Worm (Caenorhabditis elegans) whole organism, mixed stage, embryonic: ENCODE data around the gene T05G5.1.
A peak's percentile ranks its signal among the peaks of the same experiment; 100 is the strongest.

Source experiments
- M03D4.4 ChIP-seq: sonication (generic microtip); optimal IDR thresholded peaks from 2 replicates; lab custom pipeline; 2017; ENCODE audit warnings: mild to moderate bottlenecking, missing genetic modification characterization, missing compliant biosample characterization
- ceh-39 ChIP-seq: fragments of 150-350 bp; optimal IDR thresholded peaks from 2 replicates; lab custom pipeline; 2014; ENCODE audit warnings: missing biosample characterization, missing genetic modification characterization
- ceh-43 ChIP-seq: fragments of 200-800 bp; sonication (Bioruptor generic); optimal IDR thresholded peaks from 2 replicates; lab custom pipeline; 2018; ENCODE audit warnings: mild to moderate bottlenecking, missing genetic modification characterization, moderate library complexity, missing compliant biosample characterization
- ceh-83 ChIP-seq: fragments of 200-800 bp; sonication (Bioruptor generic); optimal IDR thresholded peaks from 2 replicates; lab custom pipeline; 2018; ENCODE audit warnings: mild to moderate bottlenecking, missing genetic modification characterization, missing compliant biosample characterization
- ces-1 ChIP-seq: fragments of 150-350 bp; optimal IDR thresholded peaks from 2 replicates; lab custom pipeline; 2014; ENCODE audit warnings: missing biosample characterization, missing genetic modification reagents, missing genetic modification characterization
- drap-1 ChIP-seq: fragments of 200-800 bp; sonication (Bioruptor generic); optimal IDR thresholded peaks from 3 replicates; lab custom pipeline; 2018; ENCODE audit warnings: mild to moderate bottlenecking, missing genetic modification characterization, missing compliant biosample characterization
- elt-1 ChIP-seq: sonication (generic microtip); optimal IDR thresholded peaks from 2 replicates; lab custom pipeline; 2017; ENCODE audit warnings: missing genetic modification characterization, mild to moderate bottlenecking, missing compliant biosample characterization, antibody characterized with exemption, moderate library complexity, borderline replicate concordance; ENCODE audit not compliant: insufficient read depth
- elt-3 ChIP-seq: fragments of 150-350 bp; optimal IDR thresholded peaks from 2 replicates; lab custom pipeline; 2014; ENCODE audit warnings: missing biosample characterization, missing genetic modification characterization
- flh-1 ChIP-seq: fragments of 200-800 bp; sonication (Bioruptor generic); optimal IDR thresholded peaks from 2 replicates; lab custom pipeline; 2018; ENCODE audit warnings: mild to moderate bottlenecking, missing genetic modification characterization, moderate library complexity, missing compliant biosample characterization
- ham-2 ChIP-seq: fragments of 200-800 bp; sonication (Bioruptor generic); optimal IDR thresholded peaks from 2 replicates; lab custom pipeline; 2018; ENCODE audit warnings: mild to moderate bottlenecking, missing genetic modification characterization, missing compliant biosample characterization
- lin-13 ChIP-seq: fragments of 150-350 bp; optimal IDR thresholded peaks from 2 replicates; lab custom pipeline; 2014; ENCODE audit warnings: missing biosample characterization, missing genetic modification characterization
- lin-32 ChIP-seq: fragments of 200-800 bp; sonication (Bioruptor generic); optimal IDR thresholded peaks from 2 replicates; lab custom pipeline; 2018; ENCODE audit warnings: mild to moderate bottlenecking, missing genetic modification characterization, missing compliant biosample characterization
- lsy-2 ChIP-seq: fragments of 150-350 bp; optimal IDR thresholded peaks from 2 replicates; lab custom pipeline; 2014; ENCODE audit warnings: missing biosample characterization, missing genetic modification characterization
- mab-5 ChIP-seq: fragments of 150-350 bp; optimal IDR thresholded peaks from 2 replicates; lab custom pipeline; 2014; ENCODE audit warnings: missing biosample characterization, missing genetic modification characterization
- mep-1 ChIP-seq: fragments of 150-350 bp; optimal IDR thresholded peaks from 2 replicates; lab custom pipeline; 2017; ENCODE audit warnings: missing biosample characterization, missing genetic modification reagents, missing genetic modification characterization, inconsistent platforms
- mls-2 ChIP-seq: sonication (generic microtip); optimal IDR thresholded peaks from 2 replicates; lab custom pipeline; 2016; ENCODE audit warnings: mild to moderate bottlenecking, missing genetic modification characterization, moderate library complexity, missing compliant biosample characterization
- nhr-2 ChIP-seq: fragments of 150-350 bp; optimal IDR thresholded peaks from 2 replicates; lab custom pipeline; 2014; ENCODE audit warnings: missing biosample characterization, missing genetic modification characterization
- nhr-237 ChIP-seq: fragments of 150-350 bp; optimal IDR thresholded peaks from 2 replicates; lab custom pipeline; 2014; ENCODE audit warnings: missing biosample characterization, missing genetic modification characterization
- nhr-28 ChIP-seq: fragments of 150-350 bp; optimal IDR thresholded peaks from 2 replicates; lab custom pipeline; 2014; ENCODE audit warnings: missing biosample characterization, missing genetic modification characterization
- nhr-76 ChIP-seq: sonication (generic microtip); optimal IDR thresholded peaks from 2 replicates; lab custom pipeline; 2017; ENCODE audit warnings: missing biosample characterization, missing genetic modification characterization
- sem-2 ChIP-seq: fragments of 200-800 bp; sonication (Bioruptor generic); optimal IDR thresholded peaks from 2 replicates; lab custom pipeline; 2018; ENCODE audit warnings: mild to moderate bottlenecking, missing genetic modification characterization, missing compliant biosample characterization
- snpc-4 ChIP-seq: fragments of 150-350 bp; optimal IDR thresholded peaks from 2 replicates; lab custom pipeline; 2014; ENCODE audit warnings: missing biosample characterization, missing genetic modification characterization
- sptf-1 ChIP-seq: sonication (generic microtip); optimal IDR thresholded peaks from 2 replicates; lab custom pipeline; 2017; ENCODE audit warnings: mild to moderate bottlenecking, missing genetic modification characterization, moderate library complexity, missing compliant biosample characterization
- tbx-8 ChIP-seq: fragments of 200-800 bp; sonication (Bioruptor generic); optimal IDR thresholded peaks from 2 replicates; lab custom pipeline; 2018; ENCODE audit warnings: mild to moderate bottlenecking, missing genetic modification characterization, moderate library complexity, missing compliant biosample characterization
- unc-120 ChIP-seq: sonication (generic microtip); optimal IDR thresholded peaks from 2 replicates; lab custom pipeline; 2017; ENCODE audit warnings: missing genetic modification characterization, missing compliant biosample characterization; ENCODE audit not compliant: poor library complexity, severe bottlenecking
- unc-39 ChIP-seq: fragments of 150-350 bp; optimal IDR thresholded peaks from 2 replicates; lab custom pipeline; 2014; ENCODE audit warnings: missing biosample characterization, missing genetic modification characterization
- unc-62 ChIP-seq: fragments of 150-350 bp; optimal IDR thresholded peaks from 2 replicates; lab custom pipeline; 2014; ENCODE audit warnings: missing biosample characterization, missing genetic modification reagents, missing genetic modification characterization
- zip-8 ChIP-seq: fragments of 150-350 bp; optimal IDR thresholded peaks from 2 replicates; lab custom pipeline; 2014; ENCODE audit warnings: missing biosample characterization, missing genetic modification characterization

Gene T05G5.1

DNA sequence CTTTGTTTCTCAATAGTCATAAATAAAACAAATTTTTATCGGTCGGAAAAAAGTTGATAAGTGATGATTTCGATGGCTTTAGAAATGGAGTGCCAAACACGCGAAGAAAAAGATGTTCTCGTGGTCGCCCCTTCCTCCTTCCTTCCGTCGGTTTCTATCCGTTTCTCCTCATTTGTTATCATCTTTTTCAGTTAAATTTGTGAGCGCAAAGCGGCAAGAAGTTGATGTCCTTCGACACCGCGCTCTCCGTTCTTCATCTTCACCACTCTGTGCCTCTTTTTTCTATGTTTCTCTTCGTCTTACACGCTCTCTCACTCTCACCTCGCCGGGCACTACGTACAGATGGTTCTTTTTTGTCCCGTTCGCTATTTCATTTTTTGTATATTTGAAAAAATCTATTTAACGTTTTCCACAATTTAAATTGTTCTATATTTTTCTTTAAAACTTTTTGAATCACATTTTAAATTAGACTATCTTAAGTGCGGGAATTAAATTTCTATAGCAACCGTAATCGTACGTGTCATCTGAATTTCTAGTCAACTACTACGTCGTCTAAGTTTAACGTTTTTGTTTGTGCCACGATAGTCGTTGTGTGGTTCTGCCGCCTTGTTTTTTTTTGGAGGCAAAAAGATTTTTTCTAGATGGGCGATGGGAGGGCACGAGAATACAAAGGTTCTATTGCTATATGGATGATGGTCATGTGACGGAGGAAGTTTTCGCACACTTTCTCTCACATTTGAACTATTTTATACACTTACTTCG is 44.3 kb downstream of the T05G5.1 start:
- TF ChIP-seq lsy-2 (tag; lab: Kevin White, UChicago): no peak
- peak; percentile 4 for TF ChIP-seq unc-62 (GFP tag; lab: Kevin White, UChicago)
- TF ChIP-seq tbx-8 (GFP tag; lab: Kevin White, UChicago): no peak
- no peak for TF ChIP-seq sptf-1 (tag; lab: Kevin White, UChicago)
- TF ChIP-seq M03D4.4: no peak
- no peak for TF ChIP-seq lin-32
- TF ChIP-seq unc-120: no peak
- TF ChIP-seq elt-1: no peak
- TF ChIP-seq ces-1 (GFP tag; lab: Kevin White, UChicago): peak; percentile 22
- no peak for TF ChIP-seq mls-2
- TF ChIP-seq, all 35 proteins: peak for 2

DNA sequence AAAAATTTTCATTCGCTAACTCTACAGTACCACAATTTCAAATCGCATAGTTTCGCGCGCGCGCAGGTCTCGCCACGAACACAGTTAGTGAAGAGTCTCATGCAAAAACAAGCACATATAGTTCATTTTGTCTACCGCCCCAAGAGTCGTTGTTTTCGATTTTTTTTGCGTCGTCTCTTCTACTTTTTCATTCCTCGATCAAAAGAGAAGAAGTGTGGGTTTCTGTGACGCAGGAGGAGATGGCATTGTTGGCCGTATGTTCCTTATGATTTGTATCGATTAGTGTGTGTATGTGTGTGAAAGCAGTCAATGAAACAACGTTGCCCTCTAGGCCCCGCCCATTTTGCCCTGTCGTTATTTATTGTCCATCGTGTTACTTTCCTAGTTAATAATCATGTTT is 45.3 kb downstream of the T05G5.1 start:
- TF ChIP-seq ceh-83: no peak
- no peak for TF ChIP-seq nhr-2 (tag; lab: Kevin White, UChicago)
- no peak for TF ChIP-seq unc-39 (tag; lab: Kevin White, UChicago)
- TF ChIP-seq nhr-28 (tag; lab: Kevin White, UChicago): no peak
- TF ChIP-seq snpc-4: no peak
- TF ChIP-seq sem-2: no peak
- TF ChIP-seq nhr-76: no peak
- no peak for TF ChIP-seq mab-5 (tag; lab: Kevin White, UChicago)
- no peak for TF ChIP-seq drap-1 (GFP tag; lab: Kevin White, UChicago)

DNA sequence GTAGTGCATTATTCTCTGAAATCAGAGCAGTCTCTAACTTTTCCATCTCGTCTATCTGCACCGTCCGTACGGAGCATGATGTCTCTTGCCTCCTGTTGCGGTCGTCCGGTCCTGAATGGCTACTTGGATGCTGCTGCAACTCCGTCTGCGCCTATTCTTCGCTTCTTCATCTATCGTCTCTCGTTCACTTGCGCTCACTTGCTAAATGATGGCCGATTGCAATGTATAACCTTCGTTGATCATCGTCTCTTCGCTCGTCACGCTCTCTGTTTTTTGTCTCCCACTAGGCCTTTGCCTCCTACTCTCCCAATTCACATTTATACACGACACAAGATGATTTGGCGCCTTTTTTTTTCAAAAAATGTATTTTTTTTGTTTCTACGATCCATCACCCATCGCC is 45.8 kb downstream of the T05G5.1 start:
- TF ChIP-seq ham-2 (GFP tag; lab: Kevin White, UChicago) (peak; percentile 67), elt-1 (no peak), unc-120 (peak; percentile 62)

DNA sequence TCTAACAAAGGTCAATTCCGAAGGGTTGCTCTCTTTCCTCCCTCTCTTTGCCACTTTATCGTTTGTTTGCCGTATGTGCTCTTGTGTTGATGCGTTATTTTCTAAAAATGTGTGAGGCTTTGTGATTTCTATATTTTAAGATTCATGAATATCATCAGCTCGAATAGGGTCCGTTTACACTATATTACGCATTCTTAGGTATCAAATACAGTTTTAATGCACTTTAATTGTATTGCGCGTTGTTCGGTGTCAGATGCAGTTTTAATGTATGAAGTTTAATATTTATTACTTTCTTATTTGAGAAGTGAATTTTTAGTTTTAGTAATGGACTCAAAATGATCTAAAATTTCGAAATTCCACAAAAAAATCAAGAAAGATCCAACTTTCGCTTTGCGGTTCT is 46.7 kb downstream of the T05G5.1 start, which contains the start of gene bud-31:
Gene bud-31, minus strand, starts transcription at position 101 of the 400 bp plus-strand sequence.
- TF ChIP-seq nhr-2 (tag; lab: Kevin White, UChicago) (peak; percentile 78), elt-3 (tag; lab: Kevin White, UChicago) (no peak), nhr-237 (no peak), flh-1 (GFP tag; lab: Kevin White, UChicago) (no peak), zip-8 (tag; lab: Kevin White, UChicago) (no peak)

DNA sequence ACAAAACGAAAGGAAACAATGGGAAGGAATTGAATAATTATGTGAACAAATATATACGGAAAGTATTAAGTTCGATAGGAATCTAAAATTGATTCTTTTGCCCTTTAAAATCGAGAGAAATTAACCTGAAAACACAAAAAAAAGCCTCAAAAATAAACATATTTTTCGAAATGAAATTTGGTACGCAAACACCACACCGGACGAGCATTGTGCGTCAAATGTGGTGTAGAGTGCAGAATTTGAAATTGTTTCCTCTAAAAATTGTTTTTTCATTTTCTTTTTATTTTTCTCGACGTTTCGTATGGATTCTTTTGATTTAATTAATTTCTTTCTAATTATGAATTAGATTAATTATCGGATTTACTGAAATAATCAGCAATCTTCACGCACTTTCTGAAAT is 47.8 kb downstream of the T05G5.1 start:
- TF ChIP-seq elt-1: no peak
- peak; percentile 9 for TF ChIP-seq sptf-1 (tag; lab: Kevin White, UChicago)
- peak; percentile 64 for TF ChIP-seq ces-1 (GFP tag; lab: Kevin White, UChicago)
- no peak for TF ChIP-seq nhr-237
- TF ChIP-seq lin-32: no peak
- no peak for TF ChIP-seq nhr-76
- no peak for TF ChIP-seq flh-1 (GFP tag; lab: Kevin White, UChicago)
- peak; percentile 2 for TF ChIP-seq ceh-43 (GFP tag; lab: Kevin White, UChicago)
- peak; percentile 31 for TF ChIP-seq lsy-2 (tag; lab: Kevin White, UChicago)

DNA sequence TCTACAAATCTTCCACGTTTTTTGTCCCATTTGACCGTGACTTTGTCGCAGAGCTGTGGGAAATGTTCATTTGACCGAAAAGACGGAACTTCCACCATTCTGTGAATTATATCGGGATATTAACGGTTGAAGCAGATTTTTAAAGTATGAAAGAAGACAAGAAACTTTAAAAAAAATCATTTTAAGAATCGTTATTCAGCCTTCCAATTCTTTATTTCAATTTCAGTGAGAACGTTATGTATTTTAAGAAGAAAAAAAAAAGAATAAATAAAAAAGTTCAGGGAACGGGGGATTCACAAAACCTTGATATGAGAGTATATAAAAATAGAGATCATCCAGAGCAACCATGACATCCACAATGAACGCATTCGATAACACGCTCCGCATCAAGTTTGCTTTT is 48.7 kb downstream of the T05G5.1 start, which contains the start of gene set-3:
Gene set-3, minus strand, starts transcription at position 101 of the 400 bp plus-strand sequence.
- TF ChIP-seq ham-2 (GFP tag; lab: Kevin White, UChicago) (no peak), lin-13 (tag; lab: Kevin White, UChicago) (no peak), unc-120 (no peak), lin-32 (no peak), mep-1 (tag; lab: Kevin White, UChicago) (no peak), ceh-83 (no peak), ceh-39 (tag; lab: Kevin White, UChicago) (no peak)

DNA sequence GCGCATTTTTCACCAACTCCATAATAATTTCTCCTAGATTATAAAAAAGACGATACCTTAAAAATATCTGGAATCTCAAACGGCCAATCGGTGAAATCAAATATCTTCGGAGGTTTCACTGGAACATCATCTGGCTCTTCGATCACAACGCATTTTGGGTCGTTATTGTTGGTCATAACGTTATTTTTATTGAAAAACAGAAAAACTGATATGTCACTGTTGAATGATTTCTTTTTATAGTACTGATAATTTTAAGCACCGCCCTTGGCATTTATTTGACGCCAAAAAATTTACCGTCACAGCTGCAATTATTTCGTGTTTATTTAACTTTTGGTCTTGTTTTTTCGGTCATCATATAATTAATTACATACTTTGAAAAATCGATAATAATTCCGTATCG is 53.1 kb downstream of the T05G5.1 start, which contains the start of gene best-5:
Gene best-5, minus strand, starts transcription at position 210 of the 400 bp plus-strand sequence.
- TF ChIP-seq elt-3 (tag; lab: Kevin White, UChicago): no peak
